Worm (Caenorhabditis elegans): ENCODE results near the gene gei-13.

DNA sequence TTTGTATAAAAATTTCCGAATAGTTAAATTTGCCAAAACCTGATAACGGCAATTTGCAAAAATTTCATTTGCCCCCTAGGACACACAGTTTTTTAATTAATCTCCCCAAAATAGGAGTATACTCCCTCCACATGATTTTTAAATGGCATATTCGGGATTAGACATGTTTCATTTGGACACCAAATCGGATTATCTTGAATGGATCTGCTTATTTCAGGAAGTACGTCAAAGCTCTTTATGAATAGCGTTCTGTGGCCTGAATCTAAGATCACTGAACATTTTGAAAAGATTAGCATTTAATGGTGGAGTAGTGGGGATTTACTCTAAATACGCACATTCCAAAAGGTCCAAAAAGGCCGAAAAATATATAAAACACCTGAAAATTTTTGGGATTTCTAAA lies 21.7 kb upstream of the gei-13 start:
- no peak for TF ChIP-seq unc-62 (GFP tag; optimal IDR thresholded peaks at IDR 0.05)
- no peak for TF ChIP-seq mdl-1 (tag; optimal IDR thresholded peaks at IDR 0.05)
- TF ChIP-seq nhr-25 (tag; optimal IDR thresholded peaks at IDR 0.05) = no peak
